Worm (Caenorhabditis elegans) whole organism, L2 larva: ENCODE measurements around the gene gst-1.

Experiments used
- R02D3.7 ChIP-seq: fragments of 150-350 bp; optimal IDR thresholded peaks from 2 replicates; lab custom pipeline; 2014; ENCODE audit warnings: missing biosample characterization, missing genetic modification characterization
- aly-2 ChIP-seq: fragments of 150-350 bp; optimal IDR thresholded peaks from 2 replicates; lab custom pipeline; 2014; ENCODE audit warnings: missing biosample characterization, missing genetic modification characterization
- blmp-1 ChIP-seq: sonication (generic microtip); optimal IDR thresholded peaks from 2 replicates; lab custom pipeline; 2017; ENCODE audit warnings: missing genetic modification characterization, mild to moderate bottlenecking, missing compliant biosample characterization, antibody characterized with exemption, moderate library complexity; ENCODE audit not compliant: insufficient read depth
- ceh-82 ChIP-seq: fragments of 150-350 bp; optimal IDR thresholded peaks from 2 replicates; lab custom pipeline; 2014; ENCODE audit warnings: missing biosample characterization, missing genetic modification characterization
- lin-13 ChIP-seq: fragments of 150-350 bp; optimal IDR thresholded peaks from 2 replicates; lab custom pipeline; 2014; ENCODE audit warnings: missing biosample characterization, missing genetic modification reagents, missing genetic modification characterization
- lin-39 ChIP-seq: fragments of 150-350 bp; optimal IDR thresholded peaks from 2 replicates; lab custom pipeline; 2014; ENCODE audit warnings: missing biosample characterization, missing genetic modification reagents, missing genetic modification characterization
- mbf-1 ChIP-seq: sonication (generic microtip); optimal IDR thresholded peaks from 2 replicates; lab custom pipeline; 2017; ENCODE audit warnings: missing biosample characterization, missing genetic modification characterization
- nhr-11 ChIP-seq: fragments of 150-350 bp; optimal IDR thresholded peaks from 2 replicates; lab custom pipeline; 2014; ENCODE audit warnings: missing biosample characterization, missing genetic modification characterization
- nhr-12 ChIP-seq: fragments of 150-350 bp; optimal IDR thresholded peaks from 2 replicates; lab custom pipeline; 2014; ENCODE audit warnings: missing biosample characterization, missing genetic modification characterization
- nhr-237 ChIP-seq: fragments of 150-350 bp; optimal IDR thresholded peaks from 2 replicates; lab custom pipeline; 2014; ENCODE audit warnings: missing biosample characterization, missing genetic modification characterization
- nhr-25 ChIP-seq: fragments of 150-350 bp; sonication (generic microtip); optimal IDR thresholded peaks from 3 replicates; lab custom pipeline; 2014; ENCODE audit warnings: missing biosample characterization, missing genetic modification characterization
- snpc-4 ChIP-seq: fragments of 150-350 bp; optimal IDR thresholded peaks from 2 replicates; lab custom pipeline; 2014; ENCODE audit warnings: missing biosample characterization, missing genetic modification characterization
- unc-55 ChIP-seq: fragments of 150-350 bp; sonication (generic microtip); optimal IDR thresholded peaks from 3 replicates; lab custom pipeline; 2014; ENCODE audit warnings: missing biosample characterization, missing genetic modification reagents, missing genetic modification characterization
- ztf-11 ChIP-seq: sonication (generic microtip); optimal IDR thresholded peaks from 2 replicates; lab custom pipeline; 2017; ENCODE audit warnings: missing biosample characterization, missing genetic modification characterization

ce11 chrIII:9069712-9070111 is 10.6 kb downstream of the gst-1 start:
- TF ChIP-seq snpc-4 (tag; lab: Kevin White, UChicago): no peak
- TF ChIP-seq ztf-11 (tag; lab: Kevin White, UChicago): no peak
- no peak for TF ChIP-seq nhr-12 (tag; lab: Kevin White, UChicago)
- no peak for TF ChIP-seq mbf-1
- TF ChIP-seq aly-2 (tag; lab: Kevin White, UChicago): no peak
- TF ChIP-seq ceh-82: no peak
- TF ChIP-seq unc-55 (GFP tag; lab: Kevin White, UChicago): no peak
- TF ChIP-seq blmp-1: no peak
- TF ChIP-seq nhr-237 (tag; lab: Kevin White, UChicago): no peak
- no peak for TF ChIP-seq lin-39 (tag; lab: Kevin White, UChicago)
- TF ChIP-seq lin-13 (GFP tag; lab: Kevin White, UChicago): no peak
- TF ChIP-seq nhr-11 (tag; lab: Kevin White, UChicago): no peak
- no peak for TF ChIP-seq R02D3.7
- TF ChIP-seq nhr-25 (tag; lab: Kevin White, UChicago): no peak
